Worm (Caenorhabditis elegans) whole organism, mixed stage, embryonic: ENCODE results near the gene let-858.

Experiments used
- M03D4.4 ChIP-seq: sonication (generic microtip); optimal IDR thresholded peaks from 2 replicates; lab custom pipeline; 2017; ENCODE audit warnings: mild to moderate bottlenecking, missing genetic modification characterization, missing compliant biosample characterization
- bed-3 ChIP-seq: fragments of 200-800 bp; sonication (Bioruptor generic); optimal IDR thresholded peaks from 3 replicates; lab custom pipeline; 2018; ENCODE audit warnings: mild to moderate bottlenecking, missing genetic modification characterization, moderate library complexity, missing compliant biosample characterization
- blmp-1 ChIP-seq: fragments of 150-350 bp; optimal IDR thresholded peaks from 2 replicates; lab custom pipeline; 2014; ENCODE audit warnings: missing biosample characterization, missing genetic modification characterization
- ceh-39 ChIP-seq: fragments of 150-350 bp; optimal IDR thresholded peaks from 2 replicates; lab custom pipeline; 2014; ENCODE audit warnings: missing biosample characterization, missing genetic modification characterization
- ceh-43 ChIP-seq: fragments of 200-800 bp; sonication (Bioruptor generic); optimal IDR thresholded peaks from 2 replicates; lab custom pipeline; 2018; ENCODE audit warnings: mild to moderate bottlenecking, missing genetic modification characterization, moderate library complexity, missing compliant biosample characterization
- ceh-83 ChIP-seq: fragments of 200-800 bp; sonication (Bioruptor generic); optimal IDR thresholded peaks from 2 replicates; lab custom pipeline; 2018; ENCODE audit warnings: mild to moderate bottlenecking, missing genetic modification characterization, missing compliant biosample characterization
- ces-1 ChIP-seq: fragments of 150-350 bp; optimal IDR thresholded peaks from 2 replicates; lab custom pipeline; 2014; ENCODE audit warnings: missing biosample characterization, missing genetic modification reagents, missing genetic modification characterization
- cnd-1 ChIP-seq: fragments of 200-800 bp; sonication (Bioruptor generic); optimal IDR thresholded peaks from 2 replicates; lab custom pipeline; 2018; ENCODE audit warnings: mild to moderate bottlenecking, missing genetic modification characterization, missing compliant biosample characterization
- drap-1 ChIP-seq: fragments of 200-800 bp; sonication (Bioruptor generic); optimal IDR thresholded peaks from 3 replicates; lab custom pipeline; 2018; ENCODE audit warnings: mild to moderate bottlenecking, missing genetic modification characterization, missing compliant biosample characterization
- elt-1 ChIP-seq: sonication (generic microtip); optimal IDR thresholded peaks from 2 replicates; lab custom pipeline; 2017; ENCODE audit warnings: missing genetic modification characterization, mild to moderate bottlenecking, missing compliant biosample characterization, antibody characterized with exemption, moderate library complexity, borderline replicate concordance; ENCODE audit not compliant: insufficient read depth
- elt-3 ChIP-seq: fragments of 150-350 bp; optimal IDR thresholded peaks from 2 replicates; lab custom pipeline; 2014; ENCODE audit warnings: missing biosample characterization, missing genetic modification characterization
- flh-1 ChIP-seq: fragments of 200-800 bp; sonication (Bioruptor generic); optimal IDR thresholded peaks from 2 replicates; lab custom pipeline; 2018; ENCODE audit warnings: mild to moderate bottlenecking, missing genetic modification characterization, moderate library complexity, missing compliant biosample characterization
- ham-2 ChIP-seq: fragments of 200-800 bp; sonication (Bioruptor generic); optimal IDR thresholded peaks from 2 replicates; lab custom pipeline; 2018; ENCODE audit warnings: mild to moderate bottlenecking, missing genetic modification characterization, missing compliant biosample characterization
- hlh-1 ChIP-seq: fragments of 150-350 bp; optimal IDR thresholded peaks from 2 replicates; lab custom pipeline; 2014; ENCODE audit warnings: missing biosample characterization, missing genetic modification reagents, missing genetic modification characterization
- lin-13 ChIP-seq: fragments of 150-350 bp; optimal IDR thresholded peaks from 2 replicates; lab custom pipeline; 2014; ENCODE audit warnings: missing biosample characterization, missing genetic modification characterization
- lin-32 ChIP-seq: fragments of 200-800 bp; sonication (Bioruptor generic); optimal IDR thresholded peaks from 2 replicates; lab custom pipeline; 2018; ENCODE audit warnings: mild to moderate bottlenecking, missing genetic modification characterization, missing compliant biosample characterization
- lsy-2 ChIP-seq: fragments of 150-350 bp; optimal IDR thresholded peaks from 2 replicates; lab custom pipeline; 2014; ENCODE audit warnings: missing biosample characterization, missing genetic modification characterization
- mab-5 ChIP-seq: fragments of 150-350 bp; optimal IDR thresholded peaks from 2 replicates; lab custom pipeline; 2014; ENCODE audit warnings: missing biosample characterization, missing genetic modification characterization
- mep-1 ChIP-seq: fragments of 150-350 bp; optimal IDR thresholded peaks from 2 replicates; lab custom pipeline; 2017; ENCODE audit warnings: missing biosample characterization, missing genetic modification reagents, missing genetic modification characterization, inconsistent platforms
- mls-2 ChIP-seq: sonication (generic microtip); optimal IDR thresholded peaks from 2 replicates; lab custom pipeline; 2016; ENCODE audit warnings: mild to moderate bottlenecking, missing genetic modification characterization, moderate library complexity, missing compliant biosample characterization
- nhr-12 ChIP-seq: fragments of 150-350 bp; optimal IDR thresholded peaks from 2 replicates; lab custom pipeline; 2014; ENCODE audit warnings: missing biosample characterization, missing genetic modification characterization
- nhr-2 ChIP-seq: fragments of 150-350 bp; optimal IDR thresholded peaks from 2 replicates; lab custom pipeline; 2014; ENCODE audit warnings: missing biosample characterization, missing genetic modification characterization
- nhr-237 ChIP-seq: fragments of 150-350 bp; optimal IDR thresholded peaks from 2 replicates; lab custom pipeline; 2014; ENCODE audit warnings: missing biosample characterization, missing genetic modification characterization
- nhr-28 ChIP-seq: fragments of 150-350 bp; optimal IDR thresholded peaks from 2 replicates; lab custom pipeline; 2014; ENCODE audit warnings: missing biosample characterization, missing genetic modification characterization
- pha-4 ChIP-seq: fragments of 150-350 bp; optimal IDR thresholded peaks from 2 replicates; lab custom pipeline; 2018; ENCODE audit warnings: missing biosample characterization, missing genetic modification reagents, missing genetic modification characterization
- sem-2 ChIP-seq: fragments of 200-800 bp; sonication (Bioruptor generic); optimal IDR thresholded peaks from 2 replicates; lab custom pipeline; 2018; ENCODE audit warnings: mild to moderate bottlenecking, missing genetic modification characterization, missing compliant biosample characterization
- snpc-4 ChIP-seq: fragments of 150-350 bp; optimal IDR thresholded peaks from 2 replicates; lab custom pipeline; 2014; ENCODE audit warnings: missing biosample characterization, missing genetic modification characterization
- sptf-1 ChIP-seq: sonication (generic microtip); optimal IDR thresholded peaks from 2 replicates; lab custom pipeline; 2017; ENCODE audit warnings: mild to moderate bottlenecking, missing genetic modification characterization, moderate library complexity, missing compliant biosample characterization
- tbx-8 ChIP-seq: fragments of 200-800 bp; sonication (Bioruptor generic); optimal IDR thresholded peaks from 2 replicates; lab custom pipeline; 2018; ENCODE audit warnings: mild to moderate bottlenecking, missing genetic modification characterization, moderate library complexity, missing compliant biosample characterization
- unc-120 ChIP-seq: sonication (generic microtip); optimal IDR thresholded peaks from 2 replicates; lab custom pipeline; 2017; ENCODE audit warnings: missing genetic modification characterization, missing compliant biosample characterization; ENCODE audit not compliant: poor library complexity, severe bottlenecking
- unc-39 ChIP-seq: fragments of 150-350 bp; optimal IDR thresholded peaks from 2 replicates; lab custom pipeline; 2014; ENCODE audit warnings: missing biosample characterization, missing genetic modification characterization
- unc-62 ChIP-seq: fragments of 150-350 bp; optimal IDR thresholded peaks from 2 replicates; lab custom pipeline; 2014; ENCODE audit warnings: missing biosample characterization, missing genetic modification reagents, missing genetic modification characterization
- zip-8 ChIP-seq: fragments of 150-350 bp; optimal IDR thresholded peaks from 2 replicates; lab custom pipeline; 2014; ENCODE audit warnings: missing biosample characterization, missing genetic modification characterization
- ztf-11 ChIP-seq: fragments of 150-350 bp; optimal IDR thresholded peaks from 2 replicates; lab custom pipeline; 2014; ENCODE audit warnings: missing biosample characterization, missing genetic modification characterization

The let-858 gene

ce11 chrII:10989180-10989579 is 33.0 kb upstream of the let-858 start:
- TF ChIP-seq drap-1 = no peak
- TF ChIP-seq nhr-2 = peak; percentile 85
- TF ChIP-seq blmp-1 = no peak
- TF ChIP-seq sem-2 (GFP tag; lab: Kevin White, UChicago) = peak; percentile 6
- peak; percentile 32 for TF ChIP-seq cnd-1 (tag; lab: Kevin White, UChicago)
- TF ChIP-seq zip-8 = peak; percentile 82
- TF ChIP-seq mls-2 (tag; lab: Kevin White, UChicago) = peak; percentile 39
- TF ChIP-seq ceh-39 = peak; percentile 13
- peak; percentile 1 for TF ChIP-seq ham-2 (GFP tag; lab: Kevin White, UChicago)
- TF ChIP-seq, all 35 proteins: peak for 7

ce11 chrII:10990592-10990991 is 31.6 kb upstream of the let-858 start:
- TF ChIP-seq ztf-11 (tag; lab: Kevin White, UChicago) (no peak), unc-39 (tag; lab: Kevin White, UChicago) (no peak), nhr-2 (peak; percentile 73), mab-5 (tag; lab: Kevin White, UChicago) (no peak), ces-1 (GFP tag; lab: Kevin White, UChicago) (peak; percentile 99), nhr-237 (tag; lab: Kevin White, UChicago) (no peak), pha-4 (tag; lab: Kevin White, UChicago) (no peak), flh-1 (GFP tag; lab: Kevin White, UChicago) (no peak), sptf-1 (peak; percentile 50), ceh-43 (GFP tag; lab: Kevin White, UChicago) (peak; percentile 63), bed-3 (GFP tag; lab: Kevin White, UChicago) (no peak), ceh-39 (no peak), mls-2 (tag; lab: Kevin White, UChicago) (peak; percentile 67), tbx-8 (no peak), blmp-1 (no peak), mep-1 (peak; percentile 21), sem-2 (GFP tag; lab: Kevin White, UChicago) (no peak), nhr-12 (tag; lab: Kevin White, UChicago) (no peak), nhr-28 (tag; lab: Kevin White, UChicago) (no peak), lin-32 (GFP tag; lab: Kevin White, UChicago) (peak; percentile 32), cnd-1 (tag; lab: Kevin White, UChicago) (peak; percentile 1), lin-13 (tag; lab: Kevin White, UChicago) (no peak), drap-1 (no peak), unc-62 (peak; percentile 46), hlh-1 (no peak), ceh-83 (GFP tag; lab: Kevin White, UChicago) (no peak), M03D4.4 (tag; lab: Kevin White, UChicago) (no peak), elt-1 (tag; lab: Kevin White, UChicago) (no peak), unc-120 (no peak), lsy-2 (no peak), snpc-4 (tag; lab: Kevin White, UChicago) (no peak)

- TF ChIP-seq flh-1 (GFP tag; lab: Kevin White, UChicago) (no peak), lsy-2 (no peak), sem-2 (GFP tag; lab: Kevin White, UChicago) (no peak), cnd-1 (tag; lab: Kevin White, UChicago) (no peak), ceh-83 (GFP tag; lab: Kevin White, UChicago) (peak; percentile 2), pha-4 (tag; lab: Kevin White, UChicago) (no peak)
Measured at ce11 chrII:10993607-10994229, 28.5 kb upstream of the let-858 start.

DNA sequence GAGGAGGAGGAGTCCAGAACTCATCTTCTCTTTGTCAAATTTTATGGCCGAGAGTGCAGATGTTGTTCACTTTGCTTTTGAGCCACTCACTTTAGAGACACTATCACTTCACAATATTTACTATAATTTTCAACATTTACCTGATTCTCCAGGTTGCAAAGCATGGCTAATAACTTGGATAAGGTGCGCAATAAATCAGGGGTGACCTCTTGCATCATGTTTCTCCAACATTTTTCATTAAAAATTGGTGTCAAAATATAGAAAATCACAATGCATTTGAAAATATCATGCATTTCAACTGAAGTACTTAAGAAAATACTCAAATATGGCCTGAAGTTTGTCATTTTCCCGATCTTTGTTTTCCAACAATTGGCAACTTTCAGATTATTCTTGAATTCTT is 26.6 kb upstream of the let-858 start:
- TF ChIP-seq unc-120 (no peak), elt-3 (no peak), lin-32 (GFP tag; lab: Kevin White, UChicago) (no peak), ceh-43 (GFP tag; lab: Kevin White, UChicago) (no peak), drap-1 (no peak), ces-1 (GFP tag; lab: Kevin White, UChicago) (no peak), sptf-1 (no peak), ceh-83 (GFP tag; lab: Kevin White, UChicago) (no peak), sem-2 (GFP tag; lab: Kevin White, UChicago) (no peak), tbx-8 (no peak), bed-3 (GFP tag; lab: Kevin White, UChicago) (no peak), mls-2 (tag; lab: Kevin White, UChicago) (no peak), M03D4.4 (tag; lab: Kevin White, UChicago) (no peak), zip-8 (no peak), ham-2 (GFP tag; lab: Kevin White, UChicago) (no peak), elt-1 (tag; lab: Kevin White, UChicago) (no peak), blmp-1 (no peak), ceh-39 (no peak), flh-1 (GFP tag; lab: Kevin White, UChicago) (no peak), unc-62 (no peak)
